Worm (Caenorhabditis elegans) whole organism, L4 larva: ENCODE results near the gene Y17G9A.2.

Experiments
- ZK546.5 ChIP-seq, 2 experiments: sonication (generic microtip); optimal IDR thresholded peaks; 2 replicates each; lab custom pipeline; 2017; ENCODE audit warnings: missing biosample characterization in 2 of 2, missing genetic modification characterization in 2 of 2
- daf-12 ChIP-seq: fragments of 150-350 bp; optimal IDR thresholded peaks from 2 replicates; lab custom pipeline; 2014; ENCODE audit warnings: missing biosample characterization, missing genetic modification reagents, missing genetic modification characterization
- dpl-1 ChIP-seq: fragments of 150-350 bp; optimal IDR thresholded peaks from 2 replicates; lab custom pipeline; 2014; ENCODE audit warnings: missing biosample characterization, missing genetic modification reagents, missing genetic modification characterization
- egl-27 ChIP-seq: sonication (generic microtip); optimal IDR thresholded peaks from 3 replicates; lab custom pipeline; 2017; ENCODE audit warnings: missing biosample characterization, missing genetic modification reagents, missing genetic modification characterization
- lin-15B ChIP-seq: fragments of 150-350 bp; sonication (generic microtip); optimal IDR thresholded peaks from 3 replicates; lab custom pipeline; 2014; ENCODE audit warnings: missing biosample characterization, missing genetic modification characterization
- lin-38 ChIP-seq: fragments of 200-800 bp; sonication (Bioruptor generic); IDR thresholded peaks from 2 replicates; pipeline ENCODE4 v1.3.6; 2022; ENCODE audit warnings: missing genetic modification reagents, missing genetic modification characterization, missing compliant biosample characterization
- lsy-2 ChIP-seq, 2 experiments: fragments of 150-350 bp in 1 of 2; sonication (generic microtip) in 1 of 2; optimal IDR thresholded peaks; 2 replicates each; lab custom pipeline; 2014 to 2017; ENCODE audit warnings: missing biosample characterization in 2 of 2, missing genetic modification characterization in 2 of 2
- nhr-77 ChIP-seq: fragments of 150-350 bp; optimal IDR thresholded peaks from 2 replicates; lab custom pipeline; 2014; ENCODE audit warnings: missing biosample characterization, missing genetic modification characterization
- pqm-1 ChIP-seq: sonication (generic microtip); optimal IDR thresholded peaks from 2 replicates; lab custom pipeline; 2017; ENCODE audit warnings: missing biosample characterization, missing genetic modification characterization
- skn-1 ChIP-seq: fragments of 150-350 bp; optimal IDR thresholded peaks from 2 replicates; lab custom pipeline; 2014; ENCODE audit warnings: missing biosample characterization, missing genetic modification characterization
- zag-1 ChIP-seq: fragments of 150-350 bp; optimal IDR thresholded peaks from 2 replicates; lab custom pipeline; 2014; ENCODE audit warnings: missing biosample characterization, missing genetic modification characterization
- ztf-7 ChIP-seq: fragments of 150-350 bp; optimal IDR thresholded peaks from 2 replicates; lab custom pipeline; 2014; ENCODE audit warnings: missing biosample characterization, missing genetic modification characterization

DNA sequence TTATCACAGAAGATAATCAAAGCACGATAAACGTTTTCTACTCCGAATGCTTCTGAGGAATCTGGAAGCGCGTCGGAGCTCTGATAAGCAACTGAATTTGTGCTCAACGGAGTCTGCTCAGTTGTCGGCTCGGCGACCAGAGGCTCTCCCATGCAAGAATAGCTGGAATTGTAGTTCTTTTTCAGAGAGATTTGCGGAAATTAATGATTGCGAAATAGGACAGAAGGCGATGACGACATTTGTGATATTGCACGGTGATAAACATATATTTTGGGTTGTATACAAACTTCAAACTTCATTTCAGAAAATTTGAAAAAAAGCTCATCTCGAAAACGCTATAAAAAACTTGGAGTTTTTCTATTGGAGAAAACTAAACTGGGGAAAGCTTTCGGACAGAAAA is 46.3 kb downstream of the Y17G9A.2 start, which contains the start of gene H06H21.37:
- no peak for TF ChIP-seq pqm-1 (tag; lab: Kevin White, UChicago)
- TF ChIP-seq lin-38 (GFP tag; lab: Robert Waterston, UW): no peak
- TF ChIP-seq nhr-77 (tag; lab: Kevin White, UChicago): no peak
- TF ChIP-seq ztf-7 (tag; lab: Kevin White, UChicago): no peak
- no peak for TF ChIP-seq ZK546.5 (tag; optimal IDR thresholded peaks at IDR 0.05; lab: Kevin White, UChicago)
- no peak for TF ChIP-seq dpl-1
- no peak for TF ChIP-seq daf-12
- no peak for TF ChIP-seq lsy-2 (tag; optimal IDR thresholded peaks at IDR 0.05; lab: Kevin White, UChicago)
- no peak for TF ChIP-seq zag-1 (tag; lab: Kevin White, UChicago)
- no peak for TF ChIP-seq skn-1 (tag; lab: Kevin White, UChicago)
- TF ChIP-seq egl-27 (tag; lab: Kevin White, UChicago): no peak
- TF ChIP-seq lin-15B (tag; lab: Kevin White, UChicago): no peak
